Worm (Caenorhabditis elegans) whole organism, L4 larva: ENCODE measurements around the gene Y116F11B.9.

Source experiments
- R02D3.7 ChIP-seq: fragments of 150-350 bp; sonication (generic microtip); optimal IDR thresholded peaks from 3 replicates; lab custom pipeline; 2014; ENCODE audit warnings: missing biosample characterization, missing genetic modification characterization
- ama-1 ChIP-seq: fragments of 150-350 bp; optimal IDR thresholded peaks from 2 replicates; lab custom pipeline; 2014; ENCODE audit warnings: inconsistent platforms, mixed read lengths
- dmd-9 ChIP-seq: fragments of 200-800 bp; sonication (Bioruptor generic); IDR thresholded peaks from 2 replicates; pipeline ENCODE4 v1.3.6; 2022; ENCODE audit warnings: missing genetic modification reagents, missing genetic modification characterization, missing compliant biosample characterization
- lin-39 ChIP-seq: fragments of 150-350 bp; optimal IDR thresholded peaks from 2 replicates; lab custom pipeline; 2014; ENCODE audit warnings: missing biosample characterization, missing genetic modification reagents, missing genetic modification characterization
- nhr-10 ChIP-seq: fragments of 150-350 bp; optimal IDR thresholded peaks from 2 replicates; lab custom pipeline; 2014; ENCODE audit warnings: missing biosample characterization, missing genetic modification characterization
- pqm-1 ChIP-seq: sonication (generic microtip); optimal IDR thresholded peaks from 2 replicates; lab custom pipeline; 2017; ENCODE audit warnings: missing biosample characterization, missing genetic modification characterization

- TF ChIP-seq lin-39 (tag; lab: Kevin White, UChicago) (no peak), pqm-1 (tag; lab: Kevin White, UChicago) (no peak), R02D3.7 (no peak), nhr-10 (no peak), dmd-9 (GFP tag; lab: Robert Waterston, UW) (no peak), ama-1 (lab: Kevin White, UChicago) (no peak)
Observed at ce11 chrV:19908854-19909253, 41.1 kb upstream of the Y116F11B.9 start.
